Worm (Caenorhabditis elegans) whole organism, midembryonic: ENCODE data around the gene unc-71.

Experiments used
- T22C8.4 ChIP-seq: fragments of 200-800 bp; sonication (Bioruptor generic); IDR thresholded peaks from 2 replicates; pipeline ENCODE4 v1.3.6; 2022; ENCODE audit warnings: missing genetic modification characterization, missing compliant biosample characterization
- cog-1 ChIP-seq: sonication (generic microtip); optimal IDR thresholded peaks from 2 replicates; lab custom pipeline; 2016; ENCODE audit warnings: missing genetic modification characterization, missing compliant biosample characterization
- flt-1 ChIP-seq: fragments of 200-800 bp; sonication (Bioruptor generic); IDR thresholded peaks from 2 replicates; pipeline ENCODE4 v1.3.6; 2022; ENCODE audit warnings: missing genetic modification characterization, missing compliant biosample characterization
- klf-2 ChIP-seq: fragments of 200-800 bp; sonication (Bioruptor generic); conservative IDR thresholded peaks from 2 replicates; pipeline ENCODE4 v1.3.6; 2022; ENCODE audit warnings: missing genetic modification reagents, missing genetic modification characterization, missing compliant biosample characterization
- med-1 ChIP-seq: sonication (generic microtip); optimal IDR thresholded peaks from 2 replicates; lab custom pipeline; 2017; ENCODE audit warnings: missing genetic modification characterization, mild to moderate bottlenecking, missing compliant biosample characterization, antibody characterized with exemption, missing genetic modification reagents; ENCODE audit not compliant: insufficient read depth
- ref-1 ChIP-seq: fragments of 200-800 bp; sonication (Bioruptor generic); conservative IDR thresholded peaks from 2 replicates; pipeline ENCODE4 v1.3.6; 2022; ENCODE audit warnings: missing genetic modification reagents, missing genetic modification characterization, missing compliant biosample characterization
- tab-1 ChIP-seq: fragments of 200-800 bp; sonication (Bioruptor generic); IDR thresholded peaks from 2 replicates; pipeline ENCODE4 v1.3.6; 2022; ENCODE audit warnings: missing genetic modification characterization, missing compliant biosample characterization
- ztf-23 ChIP-seq: fragments of 200-800 bp; sonication (Bioruptor generic); IDR thresholded peaks from 2 replicates; pipeline ENCODE4 v1.3.6; 2022; ENCODE audit warnings: missing genetic modification reagents, missing genetic modification characterization, missing compliant biosample characterization
- ztf-29 ChIP-seq: fragments of 200-800 bp; sonication (Bioruptor generic); IDR thresholded peaks from 2 replicates; pipeline ENCODE4 v1.3.6; 2022; ENCODE audit warnings: missing genetic modification reagents, missing genetic modification characterization, missing compliant biosample characterization

Gene unc-71

ce11 chrIII:12855394-12855793, 36.1 kb downstream of the unc-71 start, which contains the start of gene Y37D8A.5:
Gene Y37D8A.5 (minus strand): TSS chrIII:12855494.
- TF ChIP-seq klf-2 (GFP tag; lab: Robert Waterston, UW) (no peak), ztf-23 (GFP tag; lab: Robert Waterston, UW) (no peak), T22C8.4 (GFP tag; lab: Robert Waterston, UW) (no peak), tab-1 (GFP tag; lab: Robert Waterston, UW) (no peak), cog-1 (tag; lab: Kevin White, UChicago) (no peak), ref-1 (GFP tag; lab: Robert Waterston, UW) (no peak), med-1 (no peak), ztf-29 (no peak), flt-1 (GFP tag; lab: Robert Waterston, UW) (no peak)

ce11 chrIII:12851034-12851433, 40.5 kb downstream of the unc-71 start:
- TF ChIP-seq cog-1 (tag; lab: Kevin White, UChicago) (no peak), ztf-29 (no peak), ref-1 (GFP tag; lab: Robert Waterston, UW) (no peak), flt-1 (GFP tag; lab: Robert Waterston, UW) (no peak), ztf-23 (GFP tag; lab: Robert Waterston, UW) (no peak), med-1 (no peak), klf-2 (GFP tag; lab: Robert Waterston, UW) (no peak), T22C8.4 (GFP tag; lab: Robert Waterston, UW) (no peak), tab-1 (GFP tag; lab: Robert Waterston, UW) (no peak)

ce11 chrIII:12849691-12850090, 41.8 kb downstream of the unc-71 start:
- no peak for TF ChIP-seq med-1
- TF ChIP-seq ztf-23 (GFP tag; lab: Robert Waterston, UW) = no peak
- TF ChIP-seq T22C8.4 (GFP tag; lab: Robert Waterston, UW) = no peak
- no peak for TF ChIP-seq flt-1 (GFP tag; lab: Robert Waterston, UW)
- no peak for TF ChIP-seq cog-1 (tag; lab: Kevin White, UChicago)
- TF ChIP-seq ref-1 (GFP tag; lab: Robert Waterston, UW) = no peak
- no peak for TF ChIP-seq tab-1 (GFP tag; lab: Robert Waterston, UW)
- no peak for TF ChIP-seq klf-2 (GFP tag; lab: Robert Waterston, UW)
- TF ChIP-seq ztf-29 = no peak

- no peak for TF ChIP-seq tab-1 (GFP tag; lab: Robert Waterston, UW)
- no peak for TF ChIP-seq ref-1 (GFP tag; lab: Robert Waterston, UW)
- TF ChIP-seq ztf-29 = no peak
- no peak for TF ChIP-seq klf-2 (GFP tag; lab: Robert Waterston, UW)
- no peak for TF ChIP-seq T22C8.4 (GFP tag; lab: Robert Waterston, UW)
- no peak for TF ChIP-seq med-1
- no peak for TF ChIP-seq ztf-23 (GFP tag; lab: Robert Waterston, UW)
- TF ChIP-seq flt-1 (GFP tag; lab: Robert Waterston, UW) = no peak
- TF ChIP-seq cog-1 (tag; lab: Kevin White, UChicago) = no peak
These were observed 42.5 kb downstream of the unc-71 start for ce11 chrIII:12848981-12849589.

- no peak for TF ChIP-seq cog-1 (tag; lab: Kevin White, UChicago)
- no peak for TF ChIP-seq ztf-23 (GFP tag; lab: Robert Waterston, UW)
- TF ChIP-seq ref-1 (GFP tag; lab: Robert Waterston, UW) = no peak
- TF ChIP-seq med-1 = no peak
- TF ChIP-seq ztf-29 = no peak
- no peak for TF ChIP-seq tab-1 (GFP tag; lab: Robert Waterston, UW)
These were observed 43.9 kb downstream of the unc-71 start for ce11 chrIII:12847623-12848022.

- no peak for TF ChIP-seq flt-1 (GFP tag; lab: Robert Waterston, UW)
- TF ChIP-seq cog-1 (tag; lab: Kevin White, UChicago) = no peak
- no peak for TF ChIP-seq tab-1 (GFP tag; lab: Robert Waterston, UW)
- TF ChIP-seq ztf-29 = no peak
- no peak for TF ChIP-seq med-1
- no peak for TF ChIP-seq ztf-23 (GFP tag; lab: Robert Waterston, UW)
- no peak for TF ChIP-seq ref-1 (GFP tag; lab: Robert Waterston, UW)
- no peak for TF ChIP-seq klf-2 (GFP tag; lab: Robert Waterston, UW)
- TF ChIP-seq T22C8.4 (GFP tag; lab: Robert Waterston, UW) = no peak
These were observed 48.7 kb downstream of the unc-71 start for ce11 chrIII:12842858-12843257.

ce11 chrIII:12841328-12841727, 50.2 kb downstream of the unc-71 start:
- TF ChIP-seq ztf-23 (GFP tag; lab: Robert Waterston, UW) (no peak), ztf-29 (no peak), ref-1 (GFP tag; lab: Robert Waterston, UW) (no peak), T22C8.4 (GFP tag; lab: Robert Waterston, UW) (no peak), klf-2 (GFP tag; lab: Robert Waterston, UW) (no peak), cog-1 (tag; lab: Kevin White, UChicago) (no peak), med-1 (no peak), flt-1 (GFP tag; lab: Robert Waterston, UW) (no peak), tab-1 (GFP tag; lab: Robert Waterston, UW) (no peak)

ce11 chrIII:12840204-12840603, 51.3 kb downstream of the unc-71 start:
- TF ChIP-seq T22C8.4 (GFP tag; lab: Robert Waterston, UW) (no peak), ref-1 (GFP tag; lab: Robert Waterston, UW) (no peak), cog-1 (tag; lab: Kevin White, UChicago) (no peak), ztf-23 (GFP tag; lab: Robert Waterston, UW) (no peak), tab-1 (GFP tag; lab: Robert Waterston, UW) (no peak), flt-1 (GFP tag; lab: Robert Waterston, UW) (no peak)

- no peak for TF ChIP-seq ztf-23 (GFP tag; lab: Robert Waterston, UW)
- no peak for TF ChIP-seq flt-1 (GFP tag; lab: Robert Waterston, UW)
- no peak for TF ChIP-seq cog-1 (tag; lab: Kevin White, UChicago)
- no peak for TF ChIP-seq med-1
- no peak for TF ChIP-seq ztf-29
These were observed 52.6 kb downstream of the unc-71 start, which contains the start of gene Y37D8A.4 for ce11 chrIII:12838913-12839366. Gene Y37D8A.4 (minus strand): TSS chrIII:12838963.
